Worm (Caenorhabditis elegans) whole organism, midembryonic: ENCODE results near the gene emc-3.

Experiments used
- T22C8.4 ChIP-seq: fragments of 200-800 bp; sonication (Bioruptor generic); IDR thresholded peaks from 2 replicates; pipeline ENCODE4 v1.3.6; 2022; ENCODE audit warnings: missing genetic modification characterization, missing compliant biosample characterization
- cog-1 ChIP-seq: sonication (generic microtip); optimal IDR thresholded peaks from 2 replicates; lab custom pipeline; 2016; ENCODE audit warnings: missing genetic modification characterization, missing compliant biosample characterization
- flt-1 ChIP-seq: fragments of 200-800 bp; sonication (Bioruptor generic); IDR thresholded peaks from 2 replicates; pipeline ENCODE4 v1.3.6; 2022; ENCODE audit warnings: missing genetic modification characterization, missing compliant biosample characterization
- klf-2 ChIP-seq: fragments of 200-800 bp; sonication (Bioruptor generic); conservative IDR thresholded peaks from 2 replicates; pipeline ENCODE4 v1.3.6; 2022; ENCODE audit warnings: missing genetic modification reagents, missing genetic modification characterization, missing compliant biosample characterization
- med-1 ChIP-seq: sonication (generic microtip); optimal IDR thresholded peaks from 2 replicates; lab custom pipeline; 2017; ENCODE audit warnings: missing genetic modification characterization, mild to moderate bottlenecking, missing compliant biosample characterization, antibody characterized with exemption, missing genetic modification reagents; ENCODE audit not compliant: insufficient read depth
- ref-1 ChIP-seq: fragments of 200-800 bp; sonication (Bioruptor generic); conservative IDR thresholded peaks from 2 replicates; pipeline ENCODE4 v1.3.6; 2022; ENCODE audit warnings: missing genetic modification reagents, missing genetic modification characterization, missing compliant biosample characterization
- tab-1 ChIP-seq: fragments of 200-800 bp; sonication (Bioruptor generic); IDR thresholded peaks from 2 replicates; pipeline ENCODE4 v1.3.6; 2022; ENCODE audit warnings: missing genetic modification characterization, missing compliant biosample characterization
- ztf-23 ChIP-seq: fragments of 200-800 bp; sonication (Bioruptor generic); IDR thresholded peaks from 2 replicates; pipeline ENCODE4 v1.3.6; 2022; ENCODE audit warnings: missing genetic modification reagents, missing genetic modification characterization, missing compliant biosample characterization
- ztf-29 ChIP-seq: fragments of 200-800 bp; sonication (Bioruptor generic); IDR thresholded peaks from 2 replicates; pipeline ENCODE4 v1.3.6; 2022; ENCODE audit warnings: missing genetic modification reagents, missing genetic modification characterization, missing compliant biosample characterization

Gene emc-3

ce11 chrIV:13381823-13382222, at the start of gene emc-3:
Gene emc-3 (minus strand): TSS chrIV:13381923.
- no peak for TF ChIP-seq ztf-29 (GFP tag; lab: Robert Waterston, UW)
- no peak for TF ChIP-seq ref-1
- TF ChIP-seq med-1 (GFP tag; lab: Kevin White, UChicago), result no peak
- no peak for TF ChIP-seq tab-1
- no peak for TF ChIP-seq klf-2 (GFP tag; lab: Robert Waterston, UW)
- no peak for TF ChIP-seq cog-1 (tag; lab: Kevin White, UChicago)
- TF ChIP-seq flt-1 (GFP tag; lab: Robert Waterston, UW), result no peak
- no peak for TF ChIP-seq T22C8.4
- no peak for TF ChIP-seq ztf-23 (GFP tag; lab: Robert Waterston, UW)

DNA sequence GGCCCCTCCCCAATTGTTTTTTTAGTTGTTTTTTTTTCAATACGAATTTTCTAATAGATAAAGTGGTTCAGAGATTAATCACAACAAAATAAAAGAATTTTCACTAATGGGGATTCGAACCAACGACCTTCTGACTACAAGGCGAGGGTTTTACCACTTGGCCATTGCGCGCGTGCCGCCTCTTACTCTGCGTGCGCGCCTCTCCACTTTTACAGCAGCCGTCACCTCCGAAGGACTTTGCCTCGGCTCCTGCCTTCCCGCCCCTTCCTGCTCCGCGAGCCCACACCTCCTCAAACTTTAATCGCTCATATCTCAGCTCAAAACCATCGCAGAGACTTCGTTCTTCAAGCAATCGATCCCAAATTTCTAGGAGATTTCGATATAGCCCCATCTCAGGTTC, 48.4 kb upstream of the emc-3 start:
- TF ChIP-seq tab-1, result 0 out of 2 replicates have a peak, but pooled peaks have one; percentile 52

- no peak for TF ChIP-seq med-1 (GFP tag; lab: Kevin White, UChicago)
- TF ChIP-seq tab-1, result no peak
- TF ChIP-seq T22C8.4, result no peak
- no peak for TF ChIP-seq flt-1 (GFP tag; lab: Robert Waterston, UW)
- TF ChIP-seq ztf-23 (GFP tag; lab: Robert Waterston, UW), result no peak
- no peak for TF ChIP-seq klf-2 (GFP tag; lab: Robert Waterston, UW)
- TF ChIP-seq cog-1 (tag; lab: Kevin White, UChicago), result no peak
- TF ChIP-seq ztf-29 (GFP tag; lab: Robert Waterston, UW), result no peak
- no peak for TF ChIP-seq ref-1
Observed at ce11 chrIV:13429240-13429639, 47.5 kb upstream of the emc-3 start, which contains the start of gene K09B11.4. Gene K09B11.4 (plus strand): TSS chrIV:13429540.

DNA sequence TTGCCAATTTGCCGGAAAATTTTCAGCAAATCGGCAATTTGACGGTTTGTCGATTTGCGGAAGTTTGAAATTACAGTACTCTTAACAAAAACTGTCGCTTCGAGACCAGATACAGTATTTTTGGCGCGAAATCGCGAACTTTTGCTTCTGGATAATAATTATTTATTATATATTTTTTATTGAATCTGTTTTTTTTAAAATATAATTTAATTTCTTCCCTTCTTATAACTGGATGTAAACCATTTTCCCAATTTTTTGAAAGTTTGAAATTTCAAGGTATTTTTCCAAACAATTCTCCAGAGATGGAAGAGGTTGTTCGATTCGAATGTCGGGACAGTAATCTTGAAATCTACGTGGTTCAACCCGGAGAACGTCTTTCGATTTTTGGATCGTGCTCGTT, 40.5 kb upstream of the emc-3 start, which contains the start of gene nol-9:
TSS of gene nol-9 (plus strand) at position 301 of the 400 bp plus-strand sequence.
- no peak for TF ChIP-seq ztf-29 (GFP tag; lab: Robert Waterston, UW)
- no peak for TF ChIP-seq klf-2 (GFP tag; lab: Robert Waterston, UW)
- TF ChIP-seq tab-1, result no peak
- no peak for TF ChIP-seq cog-1 (tag; lab: Kevin White, UChicago)

DNA sequence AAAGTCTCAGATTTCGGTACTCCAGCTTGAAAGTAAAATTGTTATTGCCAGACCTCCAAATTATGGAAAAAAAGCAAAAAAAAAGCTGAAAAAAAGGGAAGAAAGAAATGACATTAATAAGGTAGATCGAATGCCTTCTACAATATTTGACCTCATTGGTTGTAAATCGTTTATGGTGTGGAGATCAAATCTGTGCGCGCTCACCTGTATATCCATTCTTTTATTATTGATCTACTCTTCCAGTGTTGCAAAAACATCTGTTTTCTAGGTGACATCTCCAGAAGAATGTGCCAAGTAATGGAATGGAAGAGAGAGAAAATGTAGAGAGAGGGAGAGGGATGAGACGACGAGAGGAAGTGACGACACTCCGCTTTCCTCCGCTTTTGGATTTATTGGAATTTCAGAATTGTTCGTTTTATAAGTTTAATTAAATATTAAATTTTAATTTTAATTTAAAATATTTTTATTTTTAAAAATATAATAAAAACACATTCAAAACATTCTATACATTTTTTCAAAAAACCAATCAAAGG, 34.1 kb upstream of the emc-3 start, which contains the start of the genes pik-1 and aptf-2:
TSS of gene pik-1 (plus strand) at position 303 of the 533 bp plus-strand sequence.
TSS of gene aptf-2 (minus strand) at position 313 of the 533 bp plus-strand sequence.
- TF ChIP-seq T22C8.4 (no peak), klf-2 (GFP tag; lab: Robert Waterston, UW) (no peak), ref-1 (no peak), flt-1 (GFP tag; lab: Robert Waterston, UW) (no peak), cog-1 (tag; lab: Kevin White, UChicago) (no peak), tab-1 (no peak), ztf-23 (GFP tag; lab: Robert Waterston, UW) (no peak), ztf-29 (GFP tag; lab: Robert Waterston, UW) (no peak), med-1 (GFP tag; lab: Kevin White, UChicago) (no peak)

ce11 chrIV:13412845-13413383, 31.2 kb upstream of the emc-3 start, which contains the start of gene gcl-1:
Gene gcl-1 (minus strand): TSS chrIV:13412895.
- TF ChIP-seq cog-1 (tag; lab: Kevin White, UChicago), result peak; percentile 28
- TF ChIP-seq ztf-29 (GFP tag; lab: Robert Waterston, UW), result peak; percentile 57; the same call in 1 of the 2 replicates
- no peak for TF ChIP-seq T22C8.4
- no peak for TF ChIP-seq ref-1

- TF ChIP-seq cog-1 (tag; lab: Kevin White, UChicago), result no peak
- TF ChIP-seq med-1 (GFP tag; lab: Kevin White, UChicago), result no peak
- TF ChIP-seq flt-1 (GFP tag; lab: Robert Waterston, UW), result no peak
- no peak for TF ChIP-seq ztf-23 (GFP tag; lab: Robert Waterston, UW)
- TF ChIP-seq ztf-29 (GFP tag; lab: Robert Waterston, UW), result no peak
Observed at ce11 chrIV:13408018-13408417, 26.3 kb upstream of the emc-3 start, which contains the start of gene Y62E10A.19. Gene Y62E10A.19 (minus strand): TSS chrIV:13408306.

ce11 chrIV:13400456-13401364, 19.0 kb upstream of the emc-3 start, which contains the start of the genes memi-2 and cyp-31A5:
Gene memi-2 (minus strand): TSS chrIV:13400506.
Gene cyp-31A5 (plus strand): TSS chrIV:13401289.
- TF ChIP-seq ref-1 (no peak), T22C8.4 (no peak), tab-1 (no peak), med-1 (GFP tag; lab: Kevin White, UChicago) (no peak), flt-1 (GFP tag; lab: Robert Waterston, UW) (no peak), klf-2 (GFP tag; lab: Robert Waterston, UW) (no peak), ztf-29 (GFP tag; lab: Robert Waterston, UW) (no peak), ztf-23 (GFP tag; lab: Robert Waterston, UW) (no peak), cog-1 (tag; lab: Kevin White, UChicago) (no peak)

ce11 chrIV:13398728-13399127, 17.0 kb upstream of the emc-3 start, which contains the start of gene Y62E10A.13:
Gene Y62E10A.13 (minus strand): TSS chrIV:13399053.
- TF ChIP-seq flt-1 (GFP tag; lab: Robert Waterston, UW) (no peak), tab-1 (no peak), T22C8.4 (no peak), ztf-29 (GFP tag; lab: Robert Waterston, UW) (no peak), med-1 (GFP tag; lab: Kevin White, UChicago) (no peak), ref-1 (no peak)
